Worm (Caenorhabditis elegans) whole organism, L2 larva: ENCODE data around the gene srd-43.

Source experiments
- C34F6.9 ChIP-seq: fragments of 150-350 bp; optimal IDR thresholded peaks from 2 replicates; lab custom pipeline; 2014; ENCODE audit warnings: missing biosample characterization, missing genetic modification characterization
- Y55F3AM.14 ChIP-seq: fragments of 200-800 bp; sonication (Bioruptor generic); optimal IDR thresholded peaks from 2 replicates; lab custom pipeline; 2018; ENCODE audit warnings: mild to moderate bottlenecking, missing genetic modification characterization, missing compliant biosample characterization
- ZK546.5 ChIP-seq: sonication (generic microtip); optimal IDR thresholded peaks from 2 replicates; lab custom pipeline; 2017; ENCODE audit warnings: missing biosample characterization, missing genetic modification characterization
- alr-1 ChIP-seq: fragments of 150-350 bp; optimal IDR thresholded peaks from 2 replicates; lab custom pipeline; 2014; ENCODE audit warnings: missing biosample characterization, missing genetic modification characterization
- aly-2 ChIP-seq: fragments of 150-350 bp; optimal IDR thresholded peaks from 2 replicates; lab custom pipeline; 2014; ENCODE audit warnings: missing biosample characterization, missing genetic modification characterization
- ama-1 ChIP-seq: fragments of 150-350 bp; optimal IDR thresholded peaks from 2 replicates; lab custom pipeline; 2018; ENCODE audit warnings: inconsistent platforms
- blmp-1 ChIP-seq: sonication (generic microtip); optimal IDR thresholded peaks from 2 replicates; lab custom pipeline; 2017; ENCODE audit warnings: missing genetic modification characterization, mild to moderate bottlenecking, missing compliant biosample characterization, antibody characterized with exemption, moderate library complexity; ENCODE audit not compliant: insufficient read depth
- ceh-82 ChIP-seq: fragments of 150-350 bp; optimal IDR thresholded peaks from 2 replicates; lab custom pipeline; 2014; ENCODE audit warnings: missing biosample characterization, missing genetic modification characterization
- crh-2 ChIP-seq: sonication (generic microtip); optimal IDR thresholded peaks from 2 replicates; lab custom pipeline; 2017; ENCODE audit warnings: missing biosample characterization, missing genetic modification characterization
- dmd-4 ChIP-seq: sonication (generic microtip); optimal IDR thresholded peaks from 2 replicates; lab custom pipeline; 2017; ENCODE audit warnings: missing biosample characterization, missing genetic modification characterization
- egl-27 ChIP-seq: sonication (generic microtip); optimal IDR thresholded peaks from 3 replicates; lab custom pipeline; 2017; ENCODE audit warnings: missing biosample characterization, missing genetic modification reagents, missing genetic modification characterization
- elt-1 ChIP-seq: fragments of 150-350 bp; optimal IDR thresholded peaks from 2 replicates; lab custom pipeline; 2014; ENCODE audit warnings: missing biosample characterization, missing genetic modification characterization
- elt-3 ChIP-seq: sonication (generic microtip); optimal IDR thresholded peaks from 2 replicates; lab custom pipeline; 2017; ENCODE audit warnings: missing biosample characterization, missing genetic modification characterization
- gmeb-1 ChIP-seq: fragments of 150-350 bp; optimal IDR thresholded peaks from 2 replicates; lab custom pipeline; 2014; ENCODE audit warnings: missing biosample characterization, missing genetic modification characterization
- lin-11 ChIP-seq: fragments of 150-350 bp; sonication (generic microtip); optimal IDR thresholded peaks from 2 replicates; lab custom pipeline; 2014; ENCODE audit warnings: missing biosample characterization, missing genetic modification characterization, inconsistent platforms, mixed read lengths
- lsy-2 ChIP-seq, 2 experiments: fragments of 150-350 bp in 1 of 2; sonication (generic microtip) in 1 of 2; optimal IDR thresholded peaks; 2 replicates each; lab custom pipeline; 2014 to 2017; ENCODE audit warnings: missing biosample characterization in 2 of 2, missing genetic modification characterization in 2 of 2
- mab-5 ChIP-seq: fragments of 150-350 bp; optimal IDR thresholded peaks from 2 replicates; lab custom pipeline; 2014; ENCODE audit warnings: missing biosample characterization, missing genetic modification characterization
- mbf-1 ChIP-seq: sonication (generic microtip); optimal IDR thresholded peaks from 2 replicates; lab custom pipeline; 2017; ENCODE audit warnings: missing biosample characterization, missing genetic modification characterization
- mdl-1 ChIP-seq, 2 experiments: fragments of 150-350 bp in 1 of 2; sonication (generic microtip) in 1 of 2; optimal IDR thresholded peaks; 2 replicates each; lab custom pipeline; 2017; ENCODE audit warnings: missing biosample characterization in 2 of 2, missing genetic modification characterization in 2 of 2
- nhr-11 ChIP-seq: fragments of 150-350 bp; optimal IDR thresholded peaks from 2 replicates; lab custom pipeline; 2014; ENCODE audit warnings: missing biosample characterization, missing genetic modification characterization
- nhr-12 ChIP-seq: fragments of 150-350 bp; optimal IDR thresholded peaks from 2 replicates; lab custom pipeline; 2014; ENCODE audit warnings: missing biosample characterization, missing genetic modification characterization
- nhr-129 ChIP-seq: fragments of 150-350 bp; optimal IDR thresholded peaks from 2 replicates; lab custom pipeline; 2014; ENCODE audit warnings: missing biosample characterization, missing genetic modification characterization
- nhr-21 ChIP-seq: fragments of 150-350 bp; optimal IDR thresholded peaks from 2 replicates; lab custom pipeline; 2014; ENCODE audit warnings: missing biosample characterization, missing genetic modification characterization
- nhr-23 ChIP-seq: fragments of 150-350 bp; optimal IDR thresholded peaks from 2 replicates; lab custom pipeline; 2014; ENCODE audit warnings: missing biosample characterization, missing genetic modification reagents, missing genetic modification characterization
- nhr-237 ChIP-seq: fragments of 150-350 bp; optimal IDR thresholded peaks from 2 replicates; lab custom pipeline; 2014; ENCODE audit warnings: missing biosample characterization, missing genetic modification characterization
- nhr-25 ChIP-seq: fragments of 150-350 bp; sonication (generic microtip); optimal IDR thresholded peaks from 3 replicates; lab custom pipeline; 2014; ENCODE audit warnings: missing biosample characterization, missing genetic modification characterization
- nhr-6 ChIP-seq: fragments of 150-350 bp; optimal IDR thresholded peaks from 2 replicates; lab custom pipeline; 2014; ENCODE audit warnings: missing biosample characterization, missing genetic modification characterization
- nhr-77 ChIP-seq: fragments of 150-350 bp; optimal IDR thresholded peaks from 2 replicates; lab custom pipeline; 2014; ENCODE audit warnings: missing biosample characterization, missing genetic modification characterization
- peb-1 ChIP-seq: fragments of 150-350 bp; optimal IDR thresholded peaks from 2 replicates; lab custom pipeline; 2014; ENCODE audit warnings: missing biosample characterization, missing genetic modification characterization
- sem-4 ChIP-seq: fragments of 150-350 bp; optimal IDR thresholded peaks from 2 replicates; lab custom pipeline; 2014; ENCODE audit warnings: missing biosample characterization, missing genetic modification reagents, missing genetic modification characterization
- sma-3 ChIP-seq: sonication (generic microtip); optimal IDR thresholded peaks from 2 replicates; lab custom pipeline; 2016; ENCODE audit warnings: missing genetic modification reagents, missing genetic modification characterization, missing compliant biosample characterization
- sma-9 ChIP-seq, 2 experiments: fragments of 150-350 bp in 1 of 2; sonication (generic microtip) in 1 of 2; optimal IDR thresholded peaks; 2 replicates each; lab custom pipeline; 2014 to 2016; ENCODE audit warnings: missing genetic modification characterization in 2 of 2, mild to moderate bottlenecking in 1 of 2, missing biosample characterization in 1 of 2, missing compliant biosample characterization in 1 of 2, missing genetic modification reagents in 1 of 2, moderate library complexity in 1 of 2
- snpc-4 ChIP-seq: fragments of 150-350 bp; optimal IDR thresholded peaks from 2 replicates; lab custom pipeline; 2014; ENCODE audit warnings: missing biosample characterization, missing genetic modification characterization
- unc-55 ChIP-seq: fragments of 150-350 bp; sonication (generic microtip); optimal IDR thresholded peaks from 3 replicates; lab custom pipeline; 2014; ENCODE audit warnings: missing biosample characterization, missing genetic modification reagents, missing genetic modification characterization
- zag-1 ChIP-seq: fragments of 150-350 bp; optimal IDR thresholded peaks from 2 replicates; lab custom pipeline; 2014; ENCODE audit warnings: missing biosample characterization, missing genetic modification characterization
- ztf-1 ChIP-seq: fragments of 200-800 bp; sonication (Bioruptor generic); conservative IDR thresholded peaks from 2 replicates; pipeline ENCODE4 v1.3.6; 2022; ENCODE audit warnings: missing genetic modification characterization, missing compliant biosample characterization
- ztf-4 ChIP-seq: fragments of 150-350 bp; optimal IDR thresholded peaks from 2 replicates; lab custom pipeline; 2014; ENCODE audit warnings: missing biosample characterization, missing genetic modification characterization

Gene srd-43

DNA sequence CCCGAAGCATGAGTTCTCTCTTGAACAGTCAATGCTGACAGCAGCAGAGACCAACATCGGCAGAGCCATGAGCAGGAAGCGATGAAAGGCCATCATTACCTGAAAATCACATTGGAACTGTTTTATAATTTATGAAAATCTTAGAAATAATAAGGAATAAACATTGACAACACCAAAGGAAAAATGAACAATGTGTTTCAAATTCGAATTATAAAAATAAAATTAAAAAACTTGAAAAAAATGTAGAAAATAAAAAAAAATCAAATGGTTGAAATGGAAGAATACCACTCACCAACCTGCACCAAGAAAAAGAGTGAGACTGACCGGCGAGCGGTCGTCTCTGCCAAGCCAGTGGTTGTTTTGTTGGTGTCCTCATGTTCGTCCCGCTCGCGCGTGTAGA is 15.1 kb downstream of the srd-43 start, which contains the start of gene R04D3.3:
Gene R04D3.3 (minus strand): TSS at position 101 of the 400 bp plus-strand sequence.
- TF ChIP-seq Y55F3AM.14 = no peak
- no peak for TF ChIP-seq egl-27
- no peak for TF ChIP-seq blmp-1 (tag; lab: Kevin White, UChicago)
- no peak for TF ChIP-seq unc-55 (GFP tag; lab: Kevin White, UChicago)
- no peak for TF ChIP-seq elt-1
- no peak for TF ChIP-seq snpc-4 (tag; lab: Kevin White, UChicago)
- TF ChIP-seq ama-1 = no peak
- TF ChIP-seq nhr-12 = no peak
- no peak for TF ChIP-seq ztf-1 (GFP tag; lab: Robert Waterston, UW)
- TF ChIP-seq mdl-1 (tag; optimal IDR thresholded peaks at IDR 0.05; lab: Kevin White, UChicago) = no peak
- TF ChIP-seq gmeb-1 (tag; lab: Kevin White, UChicago) = no peak
- no peak for TF ChIP-seq peb-1
- no peak for TF ChIP-seq dmd-4 (tag; lab: Kevin White, UChicago)
- TF ChIP-seq aly-2 (tag; lab: Kevin White, UChicago) = no peak
- TF ChIP-seq sem-4 (tag; lab: Kevin White, UChicago) = no peak
- no peak for TF ChIP-seq ceh-82 (tag; lab: Kevin White, UChicago)
- TF ChIP-seq nhr-25 = no peak

DNA sequence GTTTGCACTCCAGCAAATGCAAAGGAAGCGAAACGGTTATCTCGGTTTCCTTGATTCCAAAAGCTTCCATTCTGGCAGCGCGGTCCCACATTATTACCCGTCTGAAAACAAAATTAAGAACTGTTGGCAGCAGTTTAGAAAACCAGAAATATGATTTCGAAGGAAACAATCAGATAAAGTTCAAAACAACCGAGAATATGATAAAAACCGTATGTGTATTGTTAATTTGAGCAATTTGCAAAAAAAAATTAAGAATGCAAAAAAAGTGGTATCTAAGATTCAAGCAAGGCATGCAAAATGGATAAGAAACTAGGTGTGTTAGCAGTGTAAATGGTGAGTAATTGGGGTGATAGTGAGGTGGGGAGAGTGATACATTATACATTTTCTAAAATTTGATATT is 16.9 kb downstream of the srd-43 start, which contains the start of gene R04D3.4:
Gene R04D3.4 (minus strand): TSS at position 101 of the 400 bp plus-strand sequence.
- TF ChIP-seq nhr-23 (tag; lab: Kevin White, UChicago) (no peak), nhr-129 (tag; lab: Kevin White, UChicago) (no peak), crh-2 (no peak), nhr-77 (tag; lab: Kevin White, UChicago) (no peak), blmp-1 (tag; lab: Kevin White, UChicago) (no peak), ZK546.5 (tag; lab: Kevin White, UChicago) (no peak), ama-1 (no peak), elt-3 (tag; lab: Kevin White, UChicago) (no peak), C34F6.9 (tag; lab: Kevin White, UChicago) (no peak), mab-5 (tag; lab: Kevin White, UChicago) (no peak), nhr-21 (no peak), peb-1 (no peak)

DNA sequence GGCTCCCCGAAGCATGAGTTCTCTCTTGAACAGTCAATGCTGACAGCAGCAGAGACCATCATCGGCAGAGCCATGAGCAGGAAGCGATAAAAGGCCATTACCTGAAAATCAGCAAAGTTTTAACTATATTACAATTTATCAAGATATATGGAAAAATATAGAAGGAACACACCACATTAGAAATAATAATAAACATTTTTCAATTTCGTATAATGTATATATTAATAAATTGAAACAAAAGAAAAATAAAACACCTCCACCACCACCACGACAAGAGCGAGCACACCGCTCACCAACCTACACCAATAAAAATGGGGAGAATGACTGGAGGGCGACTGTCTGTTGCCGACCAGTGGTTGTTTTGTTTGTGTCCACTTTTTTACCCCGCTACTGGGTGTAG is 19.1 kb downstream of the srd-43 start, which contains the start of gene R04D3.2:
Gene R04D3.2 (minus strand): TSS at position 101 of the 400 bp plus-strand sequence.
- TF ChIP-seq C34F6.9 (tag; lab: Kevin White, UChicago) = no peak
- no peak for TF ChIP-seq alr-1 (tag; lab: Kevin White, UChicago)
- TF ChIP-seq Y55F3AM.14 = no peak
- no peak for TF ChIP-seq sma-9 (GFP tag; optimal IDR thresholded peaks at IDR 0.05; lab: Kevin White, UChicago)
- no peak for TF ChIP-seq sma-9 (tag; optimal IDR thresholded peaks at IDR 0.05; lab: Kevin White, UChicago)

DNA sequence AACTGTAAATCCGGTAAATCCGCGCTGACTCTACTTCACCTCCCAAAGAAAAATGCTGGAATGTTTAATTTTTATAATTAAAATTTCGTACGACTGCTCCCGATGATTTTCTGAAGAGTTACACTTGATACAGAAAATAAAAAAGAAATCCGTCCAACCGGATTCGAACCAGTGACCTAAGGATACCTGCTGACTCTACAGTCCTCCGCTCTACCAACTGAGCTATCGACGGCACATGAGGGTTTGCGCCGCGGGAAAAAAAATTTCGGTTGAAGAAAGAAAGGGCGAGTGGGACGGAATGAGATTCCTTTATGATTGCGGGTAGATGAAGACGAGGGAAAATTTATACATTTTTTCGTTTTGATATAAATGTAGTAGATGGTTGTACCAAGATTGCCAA is 21.0 kb downstream of the srd-43 start:
- TF ChIP-seq Y55F3AM.14 (no peak), sem-4 (tag; lab: Kevin White, UChicago) (no peak), mbf-1 (tag; lab: Kevin White, UChicago) (no peak), elt-1 (no peak), peb-1 (no peak), snpc-4 (tag; lab: Kevin White, UChicago) (no peak), nhr-21 (no peak), lin-11 (tag; lab: Kevin White, UChicago) (no peak), sma-3 (GFP tag; lab: Kevin White, UChicago) (no peak), mdl-1 (tag; optimal IDR thresholded peaks at IDR 0.05; lab: Kevin White, UChicago) (no peak), elt-3 (tag; lab: Kevin White, UChicago) (no peak), crh-2 (no peak), ZK546.5 (tag; lab: Kevin White, UChicago) (no peak), ama-1 (no peak), ceh-82 (tag; lab: Kevin White, UChicago) (no peak), nhr-237 (tag; lab: Kevin White, UChicago) (no peak), aly-2 (tag; lab: Kevin White, UChicago) (no peak), zag-1 (tag; lab: Kevin White, UChicago) (no peak), nhr-23 (tag; lab: Kevin White, UChicago) (no peak)

DNA sequence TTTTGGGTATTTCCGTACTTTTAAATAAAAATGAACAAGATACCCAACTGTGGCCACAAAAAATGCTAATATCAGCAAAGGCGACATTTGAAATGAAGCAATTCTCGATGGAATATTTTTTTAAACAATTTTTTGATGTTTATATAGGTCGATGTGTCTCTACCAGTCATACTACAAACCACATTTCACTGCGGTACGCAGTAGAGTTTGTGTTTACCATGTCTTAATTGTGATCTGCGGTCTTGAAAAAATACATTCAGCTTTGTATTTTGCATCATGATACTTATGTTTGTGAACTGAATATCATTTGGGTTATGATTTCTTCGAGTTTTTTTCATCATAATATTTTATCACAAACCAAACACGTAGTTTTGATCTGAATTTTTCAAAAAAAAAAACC is 21.6 kb downstream of the srd-43 start, which contains the start of gene cyp-14A4:
Gene cyp-14A4 (minus strand): TSS at position 107 of the 400 bp plus-strand sequence.
- TF ChIP-seq aly-2 (tag; lab: Kevin White, UChicago) = no peak
- no peak for TF ChIP-seq ztf-4 (tag; lab: Kevin White, UChicago)
- no peak for TF ChIP-seq dmd-4 (tag; lab: Kevin White, UChicago)
- TF ChIP-seq ama-1 = no peak
- no peak for TF ChIP-seq mbf-1 (tag; lab: Kevin White, UChicago)
- TF ChIP-seq crh-2 = no peak
- no peak for TF ChIP-seq nhr-23 (tag; lab: Kevin White, UChicago)
- TF ChIP-seq ceh-82 (tag; lab: Kevin White, UChicago) = no peak
- TF ChIP-seq nhr-6 = no peak
- no peak for TF ChIP-seq elt-3 (tag; lab: Kevin White, UChicago)
- TF ChIP-seq peb-1 = no peak
- no peak for TF ChIP-seq mdl-1 (tag; optimal IDR thresholded peaks at IDR 0.05; lab: Kevin White, UChicago)
- TF ChIP-seq nhr-11 (tag; lab: Kevin White, UChicago) = no peak
- no peak for TF ChIP-seq lsy-2 (tag; optimal IDR thresholded peaks at IDR 0.05; lab: Kevin White, UChicago)
- no peak for TF ChIP-seq alr-1 (tag; lab: Kevin White, UChicago)
- TF ChIP-seq elt-1 = no peak
- no peak for TF ChIP-seq sma-3 (GFP tag; lab: Kevin White, UChicago)
- TF ChIP-seq nhr-12 = no peak
